Worm (Caenorhabditis elegans): ENCODE data around the gene C56E10.3.

- TF ChIP-seq K09A11.1 (tag; optimal IDR thresholded peaks at IDR 0.05; ENCODE audit: insufficient read depth) (no peak), ets-4 (tag; optimal IDR thresholded peaks at IDR 0.05) (no peak), K02D7.2 (tag; optimal IDR thresholded peaks at IDR 0.05) (no peak)
Measured at ce11 chrX:6609717-6610116, 35.7 kb upstream of the C56E10.3 start, which contains the start of gene C25B8.8.

Data from whole organism, late embryonic.